Fruit fly (Drosophila melanogaster) whole organism, embryonic: ENCODE measurements around the gene mag.

Source experiments
- ATbp ChIP-seq: fragments of 200-800 bp; sonication (Bioruptor generic); optimal IDR thresholded peaks from 2 replicates; lab custom pipeline; 2017; ENCODE audit warnings: missing biosample characterization, mild to moderate bottlenecking, missing genetic modification characterization, missing genetic modification reagents
- Ada2b ChIP-seq: fragments of 200-800 bp; sonication (Bioruptor generic); IDR thresholded peaks from 2 replicates; pipeline ENCODE4 v1.3.6; 2022; ENCODE audit warnings: missing biosample characterization, missing genetic modification characterization
- CG11093 ChIP-seq: fragments of 200-800 bp; sonication (Bioruptor generic); IDR thresholded peaks from 3 replicates; pipeline ENCODE4 v1.3.6; 2022; ENCODE audit warnings: missing biosample characterization, missing genetic modification characterization
- CG12071 ChIP-seq: fragments of 200-800 bp; sonication (Bioruptor generic); optimal IDR thresholded peaks from 3 replicates; lab custom pipeline; 2018; ENCODE audit warnings: missing biosample characterization, mild to moderate bottlenecking, missing genetic modification characterization
- CG12155 ChIP-seq: fragments of 200-800 bp; sonication (Bioruptor generic); optimal IDR thresholded peaks from 3 replicates; lab custom pipeline; 2016; ENCODE audit warnings: missing biosample characterization, missing genetic modification characterization
- CG13287 ChIP-seq: fragments of 200-800 bp; sonication (Bioruptor generic); IDR thresholded peaks from 2 replicates; pipeline ENCODE4 v1.3.6; 2022; ENCODE audit warnings: missing biosample characterization, missing genetic modification characterization; ENCODE audit not compliant: partially characterized antibody
- CG13296 ChIP-seq: fragments of 200-800 bp; sonication (Bioruptor generic); optimal IDR thresholded peaks from 3 replicates; lab custom pipeline; 2018; ENCODE audit warnings: missing biosample characterization, mild to moderate bottlenecking, missing genetic modification characterization
- CG14710 ChIP-seq: fragments of 200-800 bp; sonication (Bioruptor generic); optimal IDR thresholded peaks from 3 replicates; lab custom pipeline; 2019; ENCODE audit warnings: missing biosample characterization, mild to moderate bottlenecking, missing genetic modification characterization, moderate library complexity
- CG1602 ChIP-seq: fragments of 200-800 bp; sonication (Bioruptor generic); optimal IDR thresholded peaks from 3 replicates; lab custom pipeline; 2016; ENCODE audit warnings: missing biosample characterization, missing genetic modification characterization
- CG16779 ChIP-seq: fragments of 200-800 bp; sonication (Bioruptor generic); IDR thresholded peaks from 2 replicates; pipeline ENCODE4 v1.3.6; 2022; ENCODE audit warnings: missing biosample characterization, missing genetic modification characterization
- CG17186 ChIP-seq: fragments of 200-800 bp; sonication (Bioruptor generic); optimal IDR thresholded peaks from 3 replicates; lab custom pipeline; 2017; ENCODE audit warnings: missing biosample characterization, missing genetic modification reagents, missing genetic modification characterization
- CG17361 ChIP-seq: fragments of 200-800 bp; sonication (Bioruptor generic); IDR thresholded peaks from 3 replicates; pipeline ENCODE4 v1.3.6; 2022; ENCODE audit warnings: missing biosample characterization, missing genetic modification characterization
- CG18262 ChIP-seq: fragments of 200-800 bp; optimal IDR thresholded peaks from 3 replicates; lab custom pipeline; 2019; ENCODE audit warnings: missing biosample characterization, mild to moderate bottlenecking, missing genetic modification characterization, moderate library complexity
- CG2889 ChIP-seq: fragments of 200-800 bp; sonication (Bioruptor generic); IDR thresholded peaks from 3 replicates; pipeline ENCODE4 v1.3.6; 2022; ENCODE audit warnings: missing biosample characterization, missing genetic modification characterization
- CG30403 ChIP-seq: fragments of 200-800 bp; sonication (Bioruptor generic); optimal IDR thresholded peaks from 3 replicates; lab custom pipeline; 2016; ENCODE audit warnings: missing biosample characterization, missing genetic modification characterization
- CG30431 ChIP-seq: fragments of 200-800 bp; sonication (Bioruptor generic); optimal IDR thresholded peaks from 2 replicates; lab custom pipeline; 2017; ENCODE audit warnings: missing biosample characterization, missing genetic modification characterization
- CG33213 ChIP-seq: fragments of 200-800 bp; sonication (Bioruptor generic); optimal IDR thresholded peaks from 3 replicates; lab custom pipeline; 2016; ENCODE audit warnings: missing biosample characterization, missing genetic modification characterization
- CG3847 ChIP-seq: fragments of 200-800 bp; sonication (Bioruptor generic); IDR thresholded peaks from 2 replicates; pipeline ENCODE4 v1.3.6; 2022; ENCODE audit warnings: missing biosample characterization, missing genetic modification characterization
- CG4360 ChIP-seq: fragments of 200-800 bp; sonication (Bioruptor generic); IDR thresholded peaks from 2 replicates; pipeline ENCODE4 v1.3.6; 2022; ENCODE audit warnings: missing biosample characterization, missing genetic modification characterization
- CG4730 ChIP-seq: fragments of 200-800 bp; sonication (Bioruptor generic); IDR thresholded peaks from 2 replicates; pipeline ENCODE4 v1.3.6; 2022; ENCODE audit warnings: missing biosample characterization, missing genetic modification characterization
- CG6689 ChIP-seq: fragments of 200-800 bp; sonication (Bioruptor generic); IDR thresholded peaks from 2 replicates; pipeline ENCODE4 v1.3.6; 2022; ENCODE audit warnings: missing biosample characterization, missing genetic modification characterization
- CG7556 ChIP-seq: fragments of 200-800 bp; sonication (Bioruptor generic); optimal IDR thresholded peaks from 2 replicates; lab custom pipeline; 2017; ENCODE audit warnings: missing biosample characterization, mild to moderate bottlenecking, missing genetic modification characterization
- Dref ChIP-seq: fragments of 200-800 bp; sonication (Bioruptor generic); IDR thresholded peaks from 2 replicates; pipeline ENCODE4 v1.3.6; 2022; ENCODE audit warnings: missing biosample characterization, missing genetic modification characterization
- Elba2 ChIP-seq: fragments of 200-800 bp; sonication (Bioruptor generic); optimal IDR thresholded peaks from 3 replicates; lab custom pipeline; 2016; ENCODE audit warnings: missing biosample characterization, missing genetic modification characterization
- H2.0 ChIP-seq: fragments of 200-800 bp; sonication (Bioruptor generic); IDR thresholded peaks from 2 replicates; pipeline ENCODE4 v1.3.6; 2022; ENCODE audit warnings: missing biosample characterization, missing genetic modification characterization
- MESR4 ChIP-seq: fragments of 200-800 bp; sonication (Bioruptor generic); optimal IDR thresholded peaks from 2 replicates; lab custom pipeline; 2018; ENCODE audit warnings: missing biosample characterization, mild to moderate bottlenecking, missing genetic modification characterization, moderate library complexity
- Med ChIP-seq: fragments of 200-800 bp; sonication (Bioruptor generic); peaks from one replicate; lab custom pipeline; 2016; ENCODE audit warnings: missing biosample characterization, missing genetic modification characterization, mild to moderate bottlenecking, inconsistent platforms, moderate library complexity
- PHDP ChIP-seq: fragments of 200-800 bp; sonication (Bioruptor generic); optimal IDR thresholded peaks from 3 replicates; lab custom pipeline; 2018; ENCODE audit warnings: missing biosample characterization, mild to moderate bottlenecking, missing genetic modification characterization, moderate library complexity
- Poxn ChIP-seq: fragments of 200-800 bp; sonication (Bioruptor generic); IDR thresholded peaks from 2 replicates; pipeline ENCODE4 v1.3.6; 2022; ENCODE audit warnings: missing biosample characterization, missing genetic modification characterization
- Rx ChIP-seq: fragments of 200-800 bp; sonication (Bioruptor generic); IDR thresholded peaks from 2 replicates; pipeline ENCODE4 v1.3.6; 2022; ENCODE audit warnings: missing biosample characterization, missing genetic modification characterization
- Ssrp ChIP-seq: fragments of 200-800 bp; sonication (Bioruptor generic); optimal IDR thresholded peaks from 2 replicates; lab custom pipeline; 2018; ENCODE audit warnings: missing biosample characterization, mild to moderate bottlenecking, missing genetic modification characterization, moderate library complexity
- YL-1 ChIP-seq: fragments of 200-800 bp; sonication (Bioruptor generic); optimal IDR thresholded peaks from 3 replicates; lab custom pipeline; 2017; ENCODE audit warnings: missing biosample characterization, mild to moderate bottlenecking, missing genetic modification characterization
- ase ChIP-seq: fragments of 200-800 bp; sonication (Bioruptor generic); IDR thresholded peaks from 3 replicates; pipeline ENCODE4 v1.3.6; 2022; ENCODE audit warnings: missing biosample characterization, missing genetic modification characterization
- crc ChIP-seq: fragments of 200-800 bp; sonication (Bioruptor generic); optimal IDR thresholded peaks from 2 replicates; lab custom pipeline; 2016; ENCODE audit warnings: missing biosample characterization, missing genetic modification characterization
- da ChIP-seq: fragments of 200-800 bp; sonication (Bioruptor generic); optimal IDR thresholded peaks from 2 replicates; lab custom pipeline; 2016; ENCODE audit warnings: missing biosample characterization, missing genetic modification characterization
- danr ChIP-seq: fragments of 200-800 bp; sonication (Bioruptor generic); IDR thresholded peaks from 2 replicates; pipeline ENCODE4 v1.3.6; 2022; ENCODE audit warnings: missing biosample characterization, missing genetic modification characterization
- dmrt99B ChIP-seq: fragments of 200-800 bp; sonication (Bioruptor generic); optimal IDR thresholded peaks from 2 replicates; lab custom pipeline; 2018; ENCODE audit warnings: missing biosample characterization, mild to moderate bottlenecking, missing genetic modification characterization, moderate library complexity
- ewg ChIP-seq: fragments of 200-800 bp; sonication (Bioruptor generic); optimal IDR thresholded peaks from 3 replicates; lab custom pipeline; 2017; ENCODE audit warnings: mild to moderate bottlenecking, missing biosample characterization, missing genetic modification reagents, missing genetic modification characterization
- h ChIP-seq: fragments of >200 bp; optimal IDR thresholded peaks from 2 replicates; lab custom pipeline; 2017
- ham ChIP-seq: fragments of 200-800 bp; sonication (Bioruptor generic); IDR thresholded peaks from 2 replicates; pipeline ENCODE4 v1.3.6; 2022; ENCODE audit warnings: missing biosample characterization, missing genetic modification characterization
- ind ChIP-seq: fragments of 200-800 bp; sonication (Bioruptor generic); optimal IDR thresholded peaks from 3 replicates; lab custom pipeline; 2016; ENCODE audit warnings: missing biosample characterization, missing genetic modification characterization
- kay ChIP-seq: fragments of 200-800 bp; sonication (Bioruptor generic); optimal IDR thresholded peaks from 2 replicates; lab custom pipeline; 2016; ENCODE audit warnings: missing biosample characterization, missing genetic modification characterization
- knrl ChIP-seq: fragments of 200-800 bp; sonication (Bioruptor generic); IDR thresholded peaks from 3 replicates; pipeline ENCODE4 v1.3.6; 2022; ENCODE audit warnings: missing biosample characterization, missing genetic modification characterization; ENCODE audit not compliant: partially characterized antibody
- lov ChIP-seq, 2 experiments: fragments of 200-800 bp in 1 of 2; fragments of >200 bp in 1 of 2; sonication (Bioruptor generic) in 1 of 2; IDR thresholded peaks in 1 of 2; optimal IDR thresholded peaks in 1 of 2; 2 replicates in 1 of 2; 3 replicates in 1 of 2; pipeline versions ENCODE4 v1.3.6 to Lab custom; 2017 to 2022; ENCODE audit warnings: missing biosample characterization in 1 of 2, missing genetic modification characterization in 1 of 2
- sc ChIP-seq, 3 experiments: fragments of >200 bp in 2 of 3; fragments of 200-800 bp in 1 of 3; sonication (Bioruptor generic) in 1 of 3; optimal IDR thresholded peaks; 2 replicates in 2 of 3; 3 replicates in 1 of 3; lab custom pipeline; 2017; ENCODE audit warnings: mild to moderate bottlenecking in 1 of 3, missing biosample characterization in 1 of 3, missing genetic modification characterization in 1 of 3, missing genetic modification reagents in 1 of 3
- sqz ChIP-seq: fragments of 200-800 bp; sonication (Bioruptor generic); optimal IDR thresholded peaks from 3 replicates; lab custom pipeline; 2018; ENCODE audit warnings: missing biosample characterization, mild to moderate bottlenecking, missing genetic modification characterization

mag gene

dm6 chr3L:20471499-20472313, 11.2 kb downstream of the mag start (continued):
- TF ChIP-seq ase (GFP tag; lab: Robert Waterston, UW) (no peak), da (GFP tag; lab: Kevin White, UChicago) (peak; percentile 46), CG30403 (GFP tag; lab: Kevin White, UChicago) (peak; percentile 9), CG30431 (GFP tag; lab: Kevin White, UChicago) (peak; percentile 27), ewg (GFP tag; lab: Kevin White, UChicago) (peak; percentile 32), CG4730 (GFP tag; lab: Robert Waterston, UW) (no peak), CG13296 (GFP tag; lab: Kevin White, UChicago) (peak; percentile 57), Ssrp (tag; lab: Kevin White, UChicago) (no peak), CG3847 (GFP tag; lab: Robert Waterston, UW) (no peak; the same call in 1 of the 2 replicates), CG14710 (tag; lab: Kevin White, UChicago) (peak; percentile 16), CG11093 (GFP tag; lab: Robert Waterston, UW) (no peak), h (no peak), CG17361 (peak; percentile 77), PHDP (tag; lab: Kevin White, UChicago) (peak; percentile 42), CG33213 (peak; percentile 67), CG2889 (GFP tag; lab: Robert Waterston, UW) (no peak), crc (GFP tag; lab: Kevin White, UChicago) (peak; percentile 0), Poxn (GFP tag; lab: Robert Waterston, UW) (no peak), sqz (no peak), CG12155 (GFP tag; lab: Kevin White, UChicago) (no peak), ind (GFP tag; lab: Kevin White, UChicago) (no peak), kay (GFP tag; lab: Kevin White, UChicago) (peak; percentile 17), CG7556 (GFP tag; lab: Kevin White, UChicago) (peak; percentile 44), ATbp (GFP tag; lab: Kevin White, UChicago) (peak; percentile 90), CG17186 (GFP tag; lab: Kevin White, UChicago) (no peak), H2.0 (no peak), Dref (GFP tag; lab: Robert Waterston, UW) (no peak), CG18262 (tag; lab: Kevin White, UChicago) (peak; percentile 41)

dm6 chr3L:20472607-20473006, 12.1 kb downstream of the mag start:
- no peak for TF ChIP-seq CG1602 (GFP tag; lab: Kevin White, UChicago)
- no peak for TF ChIP-seq danr (GFP tag; lab: Robert Waterston, UW)
- TF ChIP-seq MESR4 (GFP tag; lab: Kevin White, UChicago), result no peak
- no peak for TF ChIP-seq CG16779 (GFP tag; lab: Robert Waterston, UW)
- TF ChIP-seq Rx (GFP tag; lab: Robert Waterston, UW), result no peak
- no peak for TF ChIP-seq Elba2 (GFP tag; lab: Kevin White, UChicago)
- TF ChIP-seq sc (optimal IDR thresholded peaks at IDR 0.05; lab: Kevin White, UChicago), result no peak
- no peak for TF ChIP-seq sc (GFP tag; optimal IDR thresholded peaks at IDR 0.05; lab: Kevin White, UChicago)
- peak; percentile 68 for TF ChIP-seq Med (GFP tag; lab: Kevin White, UChicago)
- no peak for TF ChIP-seq CG6689 (GFP tag; lab: Robert Waterston, UW)
- no peak for TF ChIP-seq YL-1 (GFP tag; lab: Kevin White, UChicago)
- peak; percentile 21 for TF ChIP-seq da (GFP tag; lab: Kevin White, UChicago)
- TF ChIP-seq ham (GFP tag; lab: Robert Waterston, UW), result no peak
- no peak for TF ChIP-seq CG12071 (GFP tag; lab: Kevin White, UChicago)
- TF ChIP-seq CG13287, result no peak
- no peak for TF ChIP-seq knrl (GFP tag; lab: Robert Waterston, UW)
- no peak for TF ChIP-seq lov (optimal IDR thresholded peaks at IDR 0.05; lab: Kevin White, UChicago)
- TF ChIP-seq lov (GFP tag; IDR thresholded peaks at IDR 0.05; lab: Robert Waterston, UW), result 0 out of 3 replicates have a peak, but pooled peaks have one; percentile 50
- no peak for TF ChIP-seq dmrt99B (tag; lab: Kevin White, UChicago)
- TF ChIP-seq Ada2b (GFP tag; lab: Robert Waterston, UW), result no peak
- peak; percentile 85 for TF ChIP-seq CG4360 (GFP tag; lab: Robert Waterston, UW)
